Fruit fly (Drosophila melanogaster): Measurements from ENCODE around the gene Wdr37.

Gene Wdr37

dm6 chr3R:18436550-18437362 is 34.2 kb upstream of the Wdr37 start (continued):
- TF ChIP-seq gro (GFP tag; optimal IDR thresholded peaks at IDR 0.05) (peak; percentile 26), CG17612 (GFP tag; IDR thresholded peaks at IDR 0.05) (no peak), gcm (GFP tag; optimal IDR thresholded peaks at IDR 0.05) (no peak), CG17568 (GFP tag; optimal IDR thresholded peaks at IDR 0.05) (no peak), bowl (GFP tag; IDR thresholded peaks at IDR 0.05) (no peak), Mes4 (GFP tag; optimal IDR thresholded peaks at IDR 0.05) (peak; percentile 10), trh (GFP tag; optimal IDR thresholded peaks at IDR 0.05) (no peak), CG4424 (GFP tag; optimal IDR thresholded peaks at IDR 0.05) (peak; percentile 65), sna (GFP tag; IDR thresholded peaks at IDR 0.05; ENCODE audit: partially characterized antibody) (no peak), Scr (GFP tag; IDR thresholded peaks at IDR 0.05; ENCODE audit: partially characterized antibody) (no peak), CG5180 (GFP tag; optimal IDR thresholded peaks at IDR 0.05) (no peak), tna (GFP tag; IDR thresholded peaks at IDR 0.05; ENCODE audit: partially characterized antibody) (no peak), CG34224 (GFP tag; IDR thresholded peaks at IDR 0.05; ENCODE audit: partially characterized antibody) (no peak), crol (GFP tag; IDR thresholded peaks at IDR 0.05) (peak; percentile 87), al (GFP tag; IDR thresholded peaks at IDR 0.05) (no peak), vnd (GFP tag; IDR thresholded peaks at IDR 0.05; ENCODE audit: partially characterized antibody) (no peak), hkb (optimal IDR thresholded peaks at IDR 0.05) (no peak), hkb (GFP tag; IDR thresholded peaks at IDR 0.05) (0 out of 2 replicates have a peak, but pooled peaks have one; percentile 62), CG31224 (GFP tag; IDR thresholded peaks at IDR 0.05) (peak; percentile 33; the same call in 1 of the 2 replicates), HLH54F (GFP tag; optimal IDR thresholded peaks at IDR 0.05) (peak; percentile 58), otp (GFP tag; IDR thresholded peaks at IDR 0.05) (0 out of 3 replicates have a peak, but pooled peaks have one; percentile 15), dmrt11E (tag; optimal IDR thresholded peaks at IDR 0.05) (no peak), CG13123 (GFP tag; optimal IDR thresholded peaks at IDR 0.05) (peak; percentile 24), sens (GFP tag) (peak; percentile 91), CG6175 (GFP tag; IDR thresholded peaks at IDR 0.05) (no peak), CG2202 (tag; optimal IDR thresholded peaks at IDR 0.05) (no peak), nmo (GFP tag; optimal IDR thresholded peaks at IDR 0.05) (peak; percentile 63), repo (GFP tag; optimal IDR thresholded peaks at IDR 0.05) (no peak), Pdp1 (GFP tag; optimal IDR thresholded peaks at IDR 0.05) (peak; percentile 71 to 76), odd (GFP tag; optimal IDR thresholded peaks at IDR 0.05) (no peak), pita (GFP tag; optimal IDR thresholded peaks at IDR 0.05) (no peak), Six4 (GFP tag; optimal IDR thresholded peaks at IDR 0.05) (peak; percentile 44), sens-2 (GFP tag; IDR thresholded peaks at IDR 0.05) (peak; percentile 17; the same call in 1 of the 2 replicates), CG30020 (tag; optimal IDR thresholded peaks at IDR 0.05) (no peak), Usf (GFP tag; optimal IDR thresholded peaks at IDR 0.05) (peak; percentile 27), vfl (GFP tag; optimal IDR thresholded peaks at IDR 0.05) (no peak), HHEX (GFP tag; optimal IDR thresholded peaks at IDR 0.05) (peak; percentile 64), h (optimal IDR thresholded peaks at IDR 0.05) (no peak), oc (tag; optimal IDR thresholded peaks at IDR 0.05) (peak; percentile 39), jing (GFP tag; optimal IDR thresholded peaks at IDR 0.05) (peak; percentile 37), CG17186 (GFP tag; optimal IDR thresholded peaks at IDR 0.05) (no peak), CG9817 (tag; optimal IDR thresholded peaks at IDR 0.05) (peak; percentile 33), sug (tag; optimal IDR thresholded peaks at IDR 0.05) (peak; percentile 96), ftz-f1 (GFP tag; optimal IDR thresholded peaks at IDR 0.05) (peak; percentile 93), CG11696 (GFP tag; IDR thresholded peaks at IDR 0.05) (no peak), ttk (GFP tag; IDR thresholded peaks at IDR 0.05) (peak; percentile 59), Dref (GFP tag; IDR thresholded peaks at IDR 0.05) (no peak), insv (GFP tag; optimal IDR thresholded peaks at IDR 0.05) (no peak), chif (GFP tag; optimal IDR thresholded peaks at IDR 0.05) (peak; percentile 16 to 66), yki (optimal IDR thresholded peaks at IDR 0.05) (peak; percentile 12)
